Worm (Caenorhabditis elegans) whole organism, mixed stage, embryonic: ENCODE results near the gene T02E9.6.

Experiments
- M03D4.4 ChIP-seq: sonication (generic microtip); optimal IDR thresholded peaks from 2 replicates; lab custom pipeline; 2017; ENCODE audit warnings: mild to moderate bottlenecking, missing genetic modification characterization, missing compliant biosample characterization
- bed-3 ChIP-seq: fragments of 200-800 bp; sonication (Bioruptor generic); optimal IDR thresholded peaks from 3 replicates; lab custom pipeline; 2018; ENCODE audit warnings: mild to moderate bottlenecking, missing genetic modification characterization, moderate library complexity, missing compliant biosample characterization
- blmp-1 ChIP-seq: fragments of 150-350 bp; optimal IDR thresholded peaks from 2 replicates; lab custom pipeline; 2014; ENCODE audit warnings: missing biosample characterization, missing genetic modification characterization
- ceh-39 ChIP-seq: fragments of 150-350 bp; optimal IDR thresholded peaks from 2 replicates; lab custom pipeline; 2014; ENCODE audit warnings: missing biosample characterization, missing genetic modification characterization
- ceh-43 ChIP-seq: fragments of 200-800 bp; sonication (Bioruptor generic); optimal IDR thresholded peaks from 2 replicates; lab custom pipeline; 2018; ENCODE audit warnings: mild to moderate bottlenecking, missing genetic modification characterization, moderate library complexity, missing compliant biosample characterization
- ceh-83 ChIP-seq: fragments of 200-800 bp; sonication (Bioruptor generic); optimal IDR thresholded peaks from 2 replicates; lab custom pipeline; 2018; ENCODE audit warnings: mild to moderate bottlenecking, missing genetic modification characterization, missing compliant biosample characterization
- ces-1 ChIP-seq: fragments of 150-350 bp; optimal IDR thresholded peaks from 2 replicates; lab custom pipeline; 2014; ENCODE audit warnings: missing biosample characterization, missing genetic modification reagents, missing genetic modification characterization
- cnd-1 ChIP-seq: fragments of 200-800 bp; sonication (Bioruptor generic); optimal IDR thresholded peaks from 2 replicates; lab custom pipeline; 2018; ENCODE audit warnings: mild to moderate bottlenecking, missing genetic modification characterization, missing compliant biosample characterization
- drap-1 ChIP-seq: fragments of 200-800 bp; sonication (Bioruptor generic); optimal IDR thresholded peaks from 3 replicates; lab custom pipeline; 2018; ENCODE audit warnings: mild to moderate bottlenecking, missing genetic modification characterization, missing compliant biosample characterization
- elt-1 ChIP-seq: sonication (generic microtip); optimal IDR thresholded peaks from 2 replicates; lab custom pipeline; 2017; ENCODE audit warnings: missing genetic modification characterization, mild to moderate bottlenecking, missing compliant biosample characterization, antibody characterized with exemption, moderate library complexity, borderline replicate concordance; ENCODE audit not compliant: insufficient read depth
- elt-3 ChIP-seq: fragments of 150-350 bp; optimal IDR thresholded peaks from 2 replicates; lab custom pipeline; 2014; ENCODE audit warnings: missing biosample characterization, missing genetic modification characterization
- flh-1 ChIP-seq: fragments of 200-800 bp; sonication (Bioruptor generic); optimal IDR thresholded peaks from 2 replicates; lab custom pipeline; 2018; ENCODE audit warnings: mild to moderate bottlenecking, missing genetic modification characterization, moderate library complexity, missing compliant biosample characterization
- ham-2 ChIP-seq: fragments of 200-800 bp; sonication (Bioruptor generic); optimal IDR thresholded peaks from 2 replicates; lab custom pipeline; 2018; ENCODE audit warnings: mild to moderate bottlenecking, missing genetic modification characterization, missing compliant biosample characterization
- hlh-1 ChIP-seq: fragments of 150-350 bp; optimal IDR thresholded peaks from 2 replicates; lab custom pipeline; 2014; ENCODE audit warnings: missing biosample characterization, missing genetic modification reagents, missing genetic modification characterization
- lin-13 ChIP-seq: fragments of 150-350 bp; optimal IDR thresholded peaks from 2 replicates; lab custom pipeline; 2014; ENCODE audit warnings: missing biosample characterization, missing genetic modification characterization
- lsy-2 ChIP-seq: fragments of 150-350 bp; optimal IDR thresholded peaks from 2 replicates; lab custom pipeline; 2014; ENCODE audit warnings: missing biosample characterization, missing genetic modification characterization
- mab-5 ChIP-seq: fragments of 150-350 bp; optimal IDR thresholded peaks from 2 replicates; lab custom pipeline; 2014; ENCODE audit warnings: missing biosample characterization, missing genetic modification characterization
- mep-1 ChIP-seq: fragments of 150-350 bp; optimal IDR thresholded peaks from 2 replicates; lab custom pipeline; 2017; ENCODE audit warnings: missing biosample characterization, missing genetic modification reagents, missing genetic modification characterization, inconsistent platforms
- mls-2 ChIP-seq: sonication (generic microtip); optimal IDR thresholded peaks from 2 replicates; lab custom pipeline; 2016; ENCODE audit warnings: mild to moderate bottlenecking, missing genetic modification characterization, moderate library complexity, missing compliant biosample characterization
- nhr-12 ChIP-seq: fragments of 150-350 bp; optimal IDR thresholded peaks from 2 replicates; lab custom pipeline; 2014; ENCODE audit warnings: missing biosample characterization, missing genetic modification characterization
- nhr-2 ChIP-seq: fragments of 150-350 bp; optimal IDR thresholded peaks from 2 replicates; lab custom pipeline; 2014; ENCODE audit warnings: missing biosample characterization, missing genetic modification characterization
- nhr-237 ChIP-seq: fragments of 150-350 bp; optimal IDR thresholded peaks from 2 replicates; lab custom pipeline; 2014; ENCODE audit warnings: missing biosample characterization, missing genetic modification characterization
- nhr-28 ChIP-seq: fragments of 150-350 bp; optimal IDR thresholded peaks from 2 replicates; lab custom pipeline; 2014; ENCODE audit warnings: missing biosample characterization, missing genetic modification characterization
- nhr-76 ChIP-seq: sonication (generic microtip); optimal IDR thresholded peaks from 2 replicates; lab custom pipeline; 2017; ENCODE audit warnings: missing biosample characterization, missing genetic modification characterization
- pha-4 ChIP-seq: fragments of 150-350 bp; optimal IDR thresholded peaks from 2 replicates; lab custom pipeline; 2018; ENCODE audit warnings: missing biosample characterization, missing genetic modification reagents, missing genetic modification characterization
- sem-2 ChIP-seq: fragments of 200-800 bp; sonication (Bioruptor generic); optimal IDR thresholded peaks from 2 replicates; lab custom pipeline; 2018; ENCODE audit warnings: mild to moderate bottlenecking, missing genetic modification characterization, missing compliant biosample characterization
- snpc-4 ChIP-seq: fragments of 150-350 bp; optimal IDR thresholded peaks from 2 replicates; lab custom pipeline; 2014; ENCODE audit warnings: missing biosample characterization, missing genetic modification characterization
- sptf-1 ChIP-seq: sonication (generic microtip); optimal IDR thresholded peaks from 2 replicates; lab custom pipeline; 2017; ENCODE audit warnings: mild to moderate bottlenecking, missing genetic modification characterization, moderate library complexity, missing compliant biosample characterization
- tbx-8 ChIP-seq: fragments of 200-800 bp; sonication (Bioruptor generic); optimal IDR thresholded peaks from 2 replicates; lab custom pipeline; 2018; ENCODE audit warnings: mild to moderate bottlenecking, missing genetic modification characterization, moderate library complexity, missing compliant biosample characterization
- unc-120 ChIP-seq: sonication (generic microtip); optimal IDR thresholded peaks from 2 replicates; lab custom pipeline; 2017; ENCODE audit warnings: missing genetic modification characterization, missing compliant biosample characterization; ENCODE audit not compliant: poor library complexity, severe bottlenecking
- unc-39 ChIP-seq: fragments of 150-350 bp; optimal IDR thresholded peaks from 2 replicates; lab custom pipeline; 2014; ENCODE audit warnings: missing biosample characterization, missing genetic modification characterization
- unc-62 ChIP-seq: fragments of 150-350 bp; optimal IDR thresholded peaks from 2 replicates; lab custom pipeline; 2014; ENCODE audit warnings: missing biosample characterization, missing genetic modification reagents, missing genetic modification characterization
- zip-8 ChIP-seq: fragments of 150-350 bp; optimal IDR thresholded peaks from 2 replicates; lab custom pipeline; 2014; ENCODE audit warnings: missing biosample characterization, missing genetic modification characterization
- ztf-11 ChIP-seq: fragments of 150-350 bp; optimal IDR thresholded peaks from 2 replicates; lab custom pipeline; 2014; ENCODE audit warnings: missing biosample characterization, missing genetic modification characterization

The T02E9.6 gene

DNA sequence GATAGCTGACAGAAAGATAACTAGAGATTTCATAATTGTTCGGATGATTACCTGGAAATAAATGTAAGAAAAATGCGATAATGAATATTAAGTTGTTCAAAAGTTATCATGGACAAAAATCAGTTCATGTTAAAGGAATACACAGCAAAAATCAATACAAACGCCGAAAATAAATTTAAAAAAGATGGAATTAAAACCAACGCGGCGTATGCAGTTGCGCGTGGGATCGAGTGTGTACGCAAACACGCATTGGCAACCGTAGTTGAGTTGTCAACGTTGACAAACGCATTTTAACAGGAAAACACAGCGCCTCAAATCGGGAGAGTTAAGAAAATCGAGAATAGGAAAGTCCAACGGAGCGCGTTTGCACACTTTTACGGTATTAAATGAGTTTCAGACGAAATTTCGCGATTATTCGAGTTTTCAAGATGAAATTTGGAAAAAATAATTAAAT, 7.2 kb downstream of the T02E9.6 start, which contains the start of gene tmed-10:
tmed-10 (minus strand) TSS at position 51 of the 454 bp plus-strand sequence.
- TF ChIP-seq zip-8 (tag; lab: Kevin White, UChicago), result no peak
- TF ChIP-seq unc-120 (tag; lab: Kevin White, UChicago), result peak; percentile 12
- TF ChIP-seq mep-1, result peak; percentile 34
- peak; percentile 70 for TF ChIP-seq ces-1 (GFP tag; lab: Kevin White, UChicago)
- TF ChIP-seq ztf-11, result no peak
- peak; percentile 6 for TF ChIP-seq pha-4 (tag; lab: Kevin White, UChicago)
- TF ChIP-seq lin-13 (tag; lab: Kevin White, UChicago), result peak; percentile 6
- TF ChIP-seq hlh-1 (tag; lab: Kevin White, UChicago), result peak; percentile 22
- peak; percentile 88 for TF ChIP-seq lsy-2 (tag; lab: Kevin White, UChicago)

DNA sequence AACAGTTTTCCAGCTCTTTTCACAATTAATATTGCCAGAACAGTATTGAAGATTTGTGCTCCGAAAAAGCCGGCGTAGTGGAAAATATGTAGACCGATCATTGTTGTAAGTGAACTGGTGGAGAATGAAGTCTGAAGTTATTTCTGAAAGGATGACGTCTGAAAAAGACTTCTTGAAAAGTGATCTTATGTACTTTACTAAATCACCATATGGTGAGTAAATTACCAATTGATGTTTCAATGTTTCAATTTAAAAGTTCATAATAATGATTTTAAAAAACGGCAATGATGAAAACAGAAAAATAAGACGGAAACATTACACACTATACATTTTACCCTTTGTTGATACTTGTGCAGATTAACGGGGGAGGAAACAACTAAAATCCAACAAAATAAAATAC, 10.4 kb downstream of the T02E9.6 start, which contains the start of gene str-141:
str-141 (minus strand) TSS at position 101 of the 400 bp plus-strand sequence.
- TF ChIP-seq lin-13 (tag; lab: Kevin White, UChicago), result no peak
- no peak for TF ChIP-seq snpc-4 (tag; lab: Kevin White, UChicago)
- no peak for TF ChIP-seq ces-1 (GFP tag; lab: Kevin White, UChicago)
- TF ChIP-seq ceh-43 (GFP tag; lab: Kevin White, UChicago), result no peak
- no peak for TF ChIP-seq bed-3 (GFP tag; lab: Kevin White, UChicago)
- no peak for TF ChIP-seq M03D4.4 (tag; lab: Kevin White, UChicago)
- TF ChIP-seq nhr-237, result no peak
- no peak for TF ChIP-seq nhr-28
- no peak for TF ChIP-seq ztf-11

DNA sequence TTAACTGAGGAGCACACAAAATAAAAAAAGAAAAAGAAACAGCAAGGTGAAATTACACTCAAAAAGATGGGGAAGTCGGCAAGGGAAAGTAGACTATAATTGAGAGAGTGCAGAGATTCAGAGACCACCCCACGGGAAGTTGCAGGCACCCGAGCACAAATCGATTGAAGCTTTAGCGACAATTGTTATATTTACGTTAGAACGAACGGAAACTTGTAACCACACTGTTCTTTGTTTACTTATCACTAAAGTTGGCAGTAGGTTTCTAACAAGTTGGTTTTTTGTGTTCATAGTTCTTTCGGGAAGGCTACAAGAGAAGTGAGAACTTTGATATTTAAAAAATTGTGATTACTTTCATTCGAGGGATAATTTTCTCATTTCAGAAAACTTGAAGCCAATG, 12.4 kb downstream of the T02E9.6 start, which contains the start of gene F47G9.4:
F47G9.4 (minus strand) TSS at position 98 of the 400 bp plus-strand sequence.
- TF ChIP-seq pha-4 (tag; lab: Kevin White, UChicago) (peak; percentile 40), hlh-1 (tag; lab: Kevin White, UChicago) (peak; percentile 48), unc-120 (tag; lab: Kevin White, UChicago) (peak; percentile 19), bed-3 (GFP tag; lab: Kevin White, UChicago) (no peak)
- TF ChIP-seq, all 35 proteins: peak for 3

DNA sequence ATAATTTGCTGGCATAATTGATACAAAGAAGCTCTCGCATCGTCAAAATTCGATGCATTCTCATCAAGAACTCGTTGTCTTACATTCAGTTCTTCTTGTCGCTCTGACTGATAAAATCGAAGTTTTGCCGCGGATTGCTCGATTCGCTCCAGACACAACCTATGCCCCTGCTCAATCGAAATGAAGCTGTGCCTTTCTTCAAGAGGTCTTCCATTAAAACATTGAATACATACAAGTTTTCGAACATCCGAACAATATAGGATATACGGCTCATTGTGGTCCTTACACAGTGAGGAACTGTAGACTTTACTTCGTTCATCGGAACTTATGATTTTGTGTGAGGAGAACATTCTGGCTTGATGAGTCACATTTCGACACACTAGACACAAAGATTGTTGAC, 13.2 kb downstream of the T02E9.6 start:
- TF ChIP-seq tbx-8 (GFP tag; lab: Kevin White, UChicago) (no peak), mls-2 (no peak), lsy-2 (tag; lab: Kevin White, UChicago) (no peak), M03D4.4 (tag; lab: Kevin White, UChicago) (no peak), nhr-76 (tag; lab: Kevin White, UChicago) (no peak)

DNA sequence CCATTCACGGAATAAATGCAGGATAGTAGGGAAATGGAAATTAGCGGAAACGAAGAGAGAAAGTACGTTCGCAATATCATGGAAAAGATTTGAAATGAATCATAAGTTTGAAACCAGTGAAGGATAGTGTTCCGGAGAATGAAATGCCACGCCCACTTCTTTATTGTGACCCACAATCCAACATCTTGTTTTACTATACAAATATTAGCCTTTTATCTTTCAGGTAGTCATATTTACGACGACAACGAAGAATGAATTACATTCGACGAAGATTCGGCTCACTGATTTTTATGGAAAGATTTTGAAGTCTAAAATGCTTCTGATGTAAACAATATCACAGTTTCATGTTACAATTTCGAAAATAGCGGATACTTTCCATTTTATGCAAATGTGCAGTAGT, 17.3 kb downstream of the T02E9.6 start, which contains the start of gene cutl-18:
cutl-18 (minus strand) TSS at position 101 of the 400 bp plus-strand sequence.
- TF ChIP-seq snpc-4 (tag; lab: Kevin White, UChicago), result no peak

DNA sequence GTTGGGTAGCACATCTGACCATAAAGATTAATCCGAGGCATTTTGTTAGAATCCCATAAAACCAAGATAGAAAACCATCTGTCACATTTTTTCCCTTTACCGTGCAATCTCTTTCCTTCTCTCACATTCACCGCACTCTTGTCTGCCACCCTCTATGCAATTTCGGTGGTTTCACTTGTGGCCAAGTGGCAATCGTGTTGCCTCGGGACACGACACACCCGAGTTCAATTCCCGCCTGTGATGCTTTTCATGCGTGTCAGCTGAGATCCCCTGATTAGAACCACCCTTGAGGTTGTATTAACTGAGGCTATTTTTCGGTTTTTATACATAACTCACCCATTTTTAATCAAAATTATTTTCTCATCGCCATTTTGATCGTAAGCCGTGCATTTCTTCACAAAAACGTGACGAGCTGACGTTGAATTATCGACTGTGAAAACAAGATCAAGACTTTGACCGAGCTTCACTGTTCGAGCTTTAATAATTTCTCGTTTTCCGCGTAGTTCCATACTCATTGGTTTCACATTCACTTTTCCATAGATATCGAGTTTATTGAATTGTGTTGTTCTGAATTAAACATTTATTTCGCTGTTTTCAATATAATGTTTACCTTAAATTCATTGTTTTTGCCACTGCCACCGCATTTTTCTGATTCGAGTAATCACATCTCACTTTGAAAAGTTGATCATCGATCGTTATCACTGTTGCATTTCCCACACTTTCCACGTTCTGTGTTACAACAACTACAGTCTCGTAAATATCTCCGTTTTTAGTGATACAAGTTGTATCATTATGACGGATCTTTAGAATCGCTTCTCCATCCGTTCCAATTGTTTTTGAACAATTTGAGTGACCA, 19.8 kb downstream of the T02E9.6 start:
- TF ChIP-seq sptf-1 (tag; lab: Kevin White, UChicago), result peak; percentile 99
- peak; percentile 100 for TF ChIP-seq ceh-83 (GFP tag; lab: Kevin White, UChicago)
- peak; percentile 99 for TF ChIP-seq ham-2 (GFP tag; lab: Kevin White, UChicago)
- TF ChIP-seq pha-4 (tag; lab: Kevin White, UChicago), result peak; percentile 83
- TF ChIP-seq flh-1 (GFP tag; lab: Kevin White, UChicago), result peak; percentile 98
- no peak for TF ChIP-seq zip-8 (tag; lab: Kevin White, UChicago)
- peak; percentile 99 for TF ChIP-seq cnd-1
- TF ChIP-seq ces-1 (GFP tag; lab: Kevin White, UChicago), result no peak
- TF ChIP-seq elt-3 (tag; lab: Kevin White, UChicago), result peak; percentile 91
- TF ChIP-seq sem-2 (GFP tag; lab: Kevin White, UChicago), result peak; percentile 98
- peak; percentile 52 for TF ChIP-seq ceh-39 (tag; lab: Kevin White, UChicago)
- TF ChIP-seq unc-39 (tag; lab: Kevin White, UChicago), result peak; percentile 100
- TF ChIP-seq blmp-1 (tag; lab: Kevin White, UChicago), result peak; percentile 77
- TF ChIP-seq unc-62 (GFP tag; lab: Kevin White, UChicago), result peak; percentile 91
- peak; percentile 92 for TF ChIP-seq nhr-28
- TF ChIP-seq tbx-8 (GFP tag; lab: Kevin White, UChicago), result peak; percentile 99
- TF ChIP-seq snpc-4 (tag; lab: Kevin White, UChicago), result no peak
- peak; percentile 63 for TF ChIP-seq nhr-237
- TF ChIP-seq drap-1 (GFP tag; lab: Kevin White, UChicago), result peak; percentile 100
- TF ChIP-seq mep-1, result peak; percentile 94
- TF ChIP-seq nhr-76 (tag; lab: Kevin White, UChicago), result peak; percentile 81
- peak; percentile 95 for TF ChIP-seq lin-13 (tag; lab: Kevin White, UChicago)
- TF ChIP-seq lsy-2 (tag; lab: Kevin White, UChicago), result peak; percentile 75
- peak; percentile 98 for TF ChIP-seq ztf-11
- TF ChIP-seq bed-3 (GFP tag; lab: Kevin White, UChicago), result peak; percentile 98
- TF ChIP-seq mls-2, result peak; percentile 100
- TF ChIP-seq nhr-2 (tag; lab: Kevin White, UChicago), result peak; percentile 27
- peak; percentile 98 for TF ChIP-seq ceh-43 (GFP tag; lab: Kevin White, UChicago)
- peak; percentile 74 for TF ChIP-seq mab-5 (tag; lab: Kevin White, UChicago)
- TF ChIP-seq elt-1 (tag; lab: Kevin White, UChicago), result peak; percentile 83
- peak; percentile 89 for TF ChIP-seq nhr-12 (tag; lab: Kevin White, UChicago)
